Fruit fly (Drosophila melanogaster) whole organism, adult: ENCODE results near the gene CG15563.

Experiments
- CG11617 ChIP-seq: fragments of 200-800 bp; sonication (Bioruptor generic); optimal IDR thresholded peaks from 2 replicates; lab custom pipeline; 2017; ENCODE audit warnings: mild to moderate bottlenecking, missing biosample characterization, missing genetic modification reagents, missing genetic modification characterization
- CG12768 ChIP-seq: fragments of 200-800 bp; sonication (Bioruptor generic); optimal IDR thresholded peaks from 2 replicates; lab custom pipeline; 2017; ENCODE audit warnings: missing biosample characterization, missing genetic modification characterization, mild to moderate bottlenecking, moderate library complexity, missing genetic modification reagents
- CG14711 ChIP-seq: fragments of 200-800 bp; sonication (Bioruptor generic); optimal IDR thresholded peaks from 2 replicates; lab custom pipeline; 2018; ENCODE audit warnings: missing biosample characterization, mild to moderate bottlenecking, missing genetic modification characterization, moderate library complexity
- CG1620 ChIP-seq: fragments of 200-800 bp; sonication (Bioruptor generic); optimal IDR thresholded peaks from 2 replicates; lab custom pipeline; 2016; ENCODE audit warnings: missing biosample characterization, missing genetic modification characterization
- CG33017 ChIP-seq: fragments of 200-800 bp; sonication (Bioruptor generic); optimal IDR thresholded peaks from 2 replicates; lab custom pipeline; 2018; ENCODE audit warnings: missing biosample characterization, mild to moderate bottlenecking, missing genetic modification characterization, moderate library complexity
- CG5204 ChIP-seq: fragments of 200-800 bp; sonication (Bioruptor generic); optimal IDR thresholded peaks from 2 replicates; lab custom pipeline; 2016; ENCODE audit warnings: missing biosample characterization, missing genetic modification characterization
- CG7045 ChIP-seq: fragments of 200-800 bp; sonication (Bioruptor generic); optimal IDR thresholded peaks from 2 replicates; lab custom pipeline; 2017; ENCODE audit warnings: missing biosample characterization, mild to moderate bottlenecking, missing genetic modification characterization
- CG7101 ChIP-seq: fragments of 200-800 bp; sonication (Bioruptor generic); optimal IDR thresholded peaks from 2 replicates; lab custom pipeline; 2018; ENCODE audit warnings: missing biosample characterization, mild to moderate bottlenecking, missing genetic modification characterization, moderate library complexity
- Clk ChIP-seq: fragments of 200-800 bp; sonication (Bioruptor generic); optimal IDR thresholded peaks from 2 replicates; lab custom pipeline; 2017; ENCODE audit warnings: missing biosample characterization, missing genetic modification characterization
- Crg-1 ChIP-seq: fragments of 200-800 bp; sonication (Bioruptor generic); optimal IDR thresholded peaks from 2 replicates; lab custom pipeline; 2016; ENCODE audit warnings: missing biosample characterization, missing genetic modification characterization
- Hr96 ChIP-seq: fragments of 200-800 bp; sonication (Bioruptor generic); optimal IDR thresholded peaks from 2 replicates; lab custom pipeline; 2016; ENCODE audit warnings: missing biosample characterization, missing genetic modification characterization
- Mnt ChIP-seq: fragments of 200-800 bp; sonication (Bioruptor generic); optimal IDR thresholded peaks from 2 replicates; lab custom pipeline; 2016; ENCODE audit warnings: missing biosample characterization, mild to moderate bottlenecking, missing genetic modification characterization
- bab1 ChIP-seq: fragments of 200-800 bp; sonication (Bioruptor generic); optimal IDR thresholded peaks from 3 replicates; lab custom pipeline; 2019; ENCODE audit warnings: missing biosample characterization, mild to moderate bottlenecking, missing genetic modification characterization, moderate library complexity
- cic ChIP-seq: fragments of 200-800 bp; sonication (Bioruptor generic); optimal IDR thresholded peaks from 2 replicates; lab custom pipeline; 2017; ENCODE audit warnings: missing biosample characterization, mild to moderate bottlenecking, missing genetic modification characterization, moderate library complexity
- cnc ChIP-seq, 2 experiments: fragments of >200 bp; optimal IDR thresholded peaks; 2 replicates each; lab custom pipeline; 2017
- kay ChIP-seq: fragments of 200-800 bp; sonication (Bioruptor generic); peaks from one replicate; lab custom pipeline; 2016; ENCODE audit warnings: missing biosample characterization, missing genetic modification characterization, borderline replicate concordance
- ovo ChIP-seq: fragments of 200-800 bp; sonication (Bioruptor generic); optimal IDR thresholded peaks from 2 replicates; lab custom pipeline; 2016; ENCODE audit warnings: missing biosample characterization, missing genetic modification characterization
- pad ChIP-seq: fragments of 200-800 bp; sonication (Bioruptor generic); optimal IDR thresholded peaks from 3 replicates; lab custom pipeline; 2017; ENCODE audit warnings: missing biosample characterization, missing genetic modification characterization, mild to moderate bottlenecking, moderate library complexity, missing genetic modification reagents
- tj ChIP-seq: fragments of 200-800 bp; sonication (Bioruptor generic); optimal IDR thresholded peaks from 3 replicates; lab custom pipeline; 2017; ENCODE audit warnings: missing biosample characterization, mild to moderate bottlenecking, missing genetic modification characterization, moderate library complexity
- toe ChIP-seq: fragments of 200-800 bp; sonication (Bioruptor generic); optimal IDR thresholded peaks from 2 replicates; lab custom pipeline; 2016; ENCODE audit warnings: missing biosample characterization, missing genetic modification characterization

The CG15563 gene

dm6 chr3R:31235262-31235661 is 3.1 kb upstream of the CG15563 start, which contains the start of gene CG15564:
CG15564 (minus strand) TSS chr3R:31235362.
- no peak for TF ChIP-seq cic (GFP tag; lab: Kevin White, UChicago)
- no peak for TF ChIP-seq CG7101
- TF ChIP-seq kay (GFP tag; lab: Kevin White, UChicago) = no peak
- no peak for TF ChIP-seq CG5204 (GFP tag; lab: Kevin White, UChicago)
- no peak for TF ChIP-seq CG11617 (GFP tag; lab: Kevin White, UChicago)
- no peak for TF ChIP-seq pad
- TF ChIP-seq CG14711 (tag; lab: Kevin White, UChicago) = no peak
- TF ChIP-seq bab1 (GFP tag; lab: Kevin White, UChicago) = no peak
- TF ChIP-seq Crg-1 (GFP tag; lab: Kevin White, UChicago) = no peak
- no peak for TF ChIP-seq toe
- TF ChIP-seq Mnt (GFP tag; lab: Kevin White, UChicago) = no peak
- no peak for TF ChIP-seq CG1620 (GFP tag; lab: Kevin White, UChicago)
- no peak for TF ChIP-seq Clk
- no peak for TF ChIP-seq cnc (optimal IDR thresholded peaks at IDR 0.05; lab: Kevin White, UChicago)
- TF ChIP-seq CG12768 (GFP tag; lab: Kevin White, UChicago) = no peak
- no peak for TF ChIP-seq CG33017 (tag; lab: Kevin White, UChicago)

dm6 chr3R:31231134-31231533 is 1.0 kb downstream of the CG15563 start:
- TF ChIP-seq CG7045 (GFP tag; lab: Kevin White, UChicago) = no peak
- no peak for TF ChIP-seq tj (GFP tag; lab: Kevin White, UChicago)

- TF ChIP-seq ovo (GFP tag; lab: Kevin White, UChicago) = no peak
- TF ChIP-seq tj (GFP tag; lab: Kevin White, UChicago) = peak; percentile 12
- TF ChIP-seq cnc (optimal IDR thresholded peaks at IDR 0.05; lab: Kevin White, UChicago) = no peak
- TF ChIP-seq kay (GFP tag; lab: Kevin White, UChicago) = no peak
- peak; percentile 34 for TF ChIP-seq CG14711 (tag; lab: Kevin White, UChicago)
- peak; percentile 70 for TF ChIP-seq CG7101
- peak; percentile 53 for TF ChIP-seq CG33017 (tag; lab: Kevin White, UChicago)
- peak; percentile 2 for TF ChIP-seq pad
- no peak for TF ChIP-seq cic (GFP tag; lab: Kevin White, UChicago)
- peak; percentile 8 for TF ChIP-seq Hr96 (GFP tag; lab: Kevin White, UChicago)
- peak; percentile 81 for TF ChIP-seq Mnt (GFP tag; lab: Kevin White, UChicago)
- no peak for TF ChIP-seq Clk
- peak; percentile 64 for TF ChIP-seq CG11617 (GFP tag; lab: Kevin White, UChicago)
- no peak for TF ChIP-seq bab1 (GFP tag; lab: Kevin White, UChicago)
- TF ChIP-seq CG1620 (GFP tag; lab: Kevin White, UChicago) = no peak
- peak; percentile 1 for TF ChIP-seq CG12768 (GFP tag; lab: Kevin White, UChicago)
- no peak for TF ChIP-seq toe
- TF ChIP-seq Crg-1 (GFP tag; lab: Kevin White, UChicago) = peak; percentile 5
- TF ChIP-seq CG5204 (GFP tag; lab: Kevin White, UChicago) = no peak
- TF ChIP-seq CG7045 (GFP tag; lab: Kevin White, UChicago) = no peak
These were observed 7.0 kb downstream of the CG15563 start for dm6 chr3R:31225043-31225681.

- TF ChIP-seq toe = no peak
- TF ChIP-seq cic (GFP tag; lab: Kevin White, UChicago) = peak; percentile 72
These were observed 7.9 kb downstream of the CG15563 start for dm6 chr3R:31223971-31224860.

dm6 chr3R:31222890-31223569 is 9.1 kb downstream of the CG15563 start:
- TF ChIP-seq Hr96 (GFP tag; lab: Kevin White, UChicago) (no peak), Clk (no peak), tj (GFP tag; lab: Kevin White, UChicago) (no peak), CG7101 (no peak), CG5204 (GFP tag; lab: Kevin White, UChicago) (no peak), pad (no peak), CG11617 (GFP tag; lab: Kevin White, UChicago) (no peak), Crg-1 (GFP tag; lab: Kevin White, UChicago) (no peak), cic (GFP tag; lab: Kevin White, UChicago) (no peak), CG12768 (GFP tag; lab: Kevin White, UChicago) (no peak)
